Fruit fly (Drosophila melanogaster): ENCODE measurements around the gene Rab30.

The Rab30 gene

DNA sequence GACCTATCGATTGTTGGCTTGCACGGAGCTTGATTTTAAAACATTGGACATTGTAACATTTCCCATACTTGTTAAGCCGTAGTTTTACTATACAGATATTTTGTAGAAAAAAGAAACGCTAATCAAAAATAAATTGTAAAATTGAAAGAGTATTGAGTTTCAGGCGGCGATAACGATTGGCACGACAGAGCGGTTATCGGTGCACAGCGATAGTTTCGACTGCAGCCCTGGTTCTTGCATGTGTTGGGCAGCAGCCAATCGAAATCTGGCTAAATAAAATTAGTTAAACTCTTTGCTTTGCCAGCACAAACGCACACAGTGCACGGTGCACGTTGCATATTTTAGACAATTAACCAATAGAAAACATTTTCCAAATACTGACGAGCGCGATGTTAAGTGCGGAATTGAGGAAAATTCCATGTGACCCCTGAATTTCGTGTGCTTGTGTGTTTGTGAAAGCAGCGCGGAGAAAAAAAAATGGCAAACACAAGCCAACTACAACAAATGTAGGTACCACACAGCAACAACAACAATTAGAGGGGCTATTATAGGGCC is 5.4 kb upstream of the Rab30 start, which contains the start of gene milt:
TSS of gene milt (plus strand) at position 51 of the 555 bp plus-strand sequence.
- no peak for TF ChIP-seq Dll (optimal IDR thresholded peaks at IDR 0.05)
- TF ChIP-seq pan (optimal IDR thresholded peaks at IDR 0.05) = no peak
- peak in 1 of 2 experiments; percentile 37 for TF ChIP-seq EcR (GFP tag; optimal IDR thresholded peaks at IDR 0.05)
- no peak for TF ChIP-seq psq (optimal IDR thresholded peaks at IDR 0.05)
- TF ChIP-seq CG8478 (optimal IDR thresholded peaks at IDR 0.05) = peak; percentile 27
- no peak for TF ChIP-seq usp (GFP tag; optimal IDR thresholded peaks at IDR 0.05)

DNA sequence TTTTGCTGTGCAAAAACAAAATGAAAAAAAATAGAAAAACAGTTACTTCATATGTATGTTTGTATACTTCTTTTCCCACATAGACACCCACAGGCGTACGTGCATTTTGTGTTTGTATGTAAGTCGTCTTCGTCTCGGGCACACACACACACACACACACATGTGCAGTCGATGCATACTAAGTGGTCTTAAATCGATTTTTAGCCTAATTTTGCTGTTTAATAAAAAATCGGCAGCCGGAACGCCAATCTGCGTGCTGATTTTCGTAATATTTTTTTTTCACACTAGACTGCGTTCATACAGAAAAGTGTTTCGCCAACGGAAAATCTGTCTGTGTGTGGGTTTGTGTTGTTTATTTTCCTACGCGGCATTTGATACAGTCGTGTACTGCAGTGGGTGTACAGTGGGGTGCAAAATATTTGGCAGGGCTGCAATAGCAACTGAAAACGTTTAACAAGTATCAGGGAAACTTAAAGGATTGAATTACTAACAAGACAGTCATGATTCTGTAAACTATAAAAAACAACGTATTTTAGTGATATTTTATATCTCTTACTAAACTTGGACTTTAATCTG is 782 bp upstream of the Rab30 start:
- TF ChIP-seq usp (GFP tag; optimal IDR thresholded peaks at IDR 0.05) (no peak), psq (optimal IDR thresholded peaks at IDR 0.05) (no peak), pan (optimal IDR thresholded peaks at IDR 0.05) (no peak), CG8478 (optimal IDR thresholded peaks at IDR 0.05) (no peak), EcR (GFP tag; optimal IDR thresholded peaks at IDR 0.05) (no peak), Dll (optimal IDR thresholded peaks at IDR 0.05) (no peak)

DNA sequence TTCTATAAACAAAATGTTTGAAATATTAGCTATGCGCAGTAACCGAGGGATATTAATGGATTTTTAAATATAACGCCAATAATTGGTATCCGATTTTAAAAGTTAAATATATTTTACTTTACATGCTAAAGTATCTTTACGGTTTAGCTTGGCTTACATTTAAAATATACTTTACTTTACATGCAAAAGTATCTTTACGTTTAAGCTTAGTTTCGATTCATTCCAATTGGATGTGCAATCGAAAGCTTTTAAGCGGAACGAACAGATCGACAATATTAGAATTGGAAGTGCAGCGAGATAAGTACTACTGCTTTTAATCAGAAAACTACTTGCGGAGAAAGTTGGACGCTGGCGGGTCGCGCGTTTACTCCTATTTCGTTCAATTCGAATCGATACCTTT is 3.4 kb downstream of the Rab30 start:
- TF ChIP-seq Dll (optimal IDR thresholded peaks at IDR 0.05) = no peak
- TF ChIP-seq usp (GFP tag; optimal IDR thresholded peaks at IDR 0.05) = no peak
- TF ChIP-seq EcR (GFP tag; optimal IDR thresholded peaks at IDR 0.05) = no peak
- no peak for TF ChIP-seq pan (optimal IDR thresholded peaks at IDR 0.05)
- no peak for TF ChIP-seq psq (optimal IDR thresholded peaks at IDR 0.05)
- no peak for TF ChIP-seq CG8478 (optimal IDR thresholded peaks at IDR 0.05)

DNA sequence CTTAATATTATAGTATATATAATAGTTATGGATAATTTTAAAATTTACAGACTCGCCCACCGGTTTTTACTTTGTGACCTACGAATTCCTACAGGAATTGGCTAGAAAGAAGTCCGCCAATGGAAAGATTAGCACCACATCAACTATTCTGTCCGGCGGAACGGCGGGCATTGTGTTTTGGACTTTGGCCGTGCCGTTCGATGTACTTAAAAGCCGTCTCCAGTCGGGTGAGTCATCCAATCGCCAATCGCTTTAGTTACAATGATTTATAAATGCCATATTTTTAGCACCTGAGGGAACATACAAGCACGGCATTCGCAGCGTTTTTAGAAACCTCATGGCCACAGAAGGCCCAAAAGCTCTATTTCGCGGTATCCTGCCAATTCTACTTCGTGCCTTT is 4.0 kb downstream of the Rab30 start:
- TF ChIP-seq EcR (GFP tag; optimal IDR thresholded peaks at IDR 0.05) = no peak
- TF ChIP-seq CG8478 (optimal IDR thresholded peaks at IDR 0.05) = no peak
- TF ChIP-seq Dll (optimal IDR thresholded peaks at IDR 0.05) = no peak
- no peak for TF ChIP-seq psq (optimal IDR thresholded peaks at IDR 0.05)
- no peak for TF ChIP-seq usp (GFP tag; optimal IDR thresholded peaks at IDR 0.05)
- no peak for TF ChIP-seq pan (optimal IDR thresholded peaks at IDR 0.05)

DNA sequence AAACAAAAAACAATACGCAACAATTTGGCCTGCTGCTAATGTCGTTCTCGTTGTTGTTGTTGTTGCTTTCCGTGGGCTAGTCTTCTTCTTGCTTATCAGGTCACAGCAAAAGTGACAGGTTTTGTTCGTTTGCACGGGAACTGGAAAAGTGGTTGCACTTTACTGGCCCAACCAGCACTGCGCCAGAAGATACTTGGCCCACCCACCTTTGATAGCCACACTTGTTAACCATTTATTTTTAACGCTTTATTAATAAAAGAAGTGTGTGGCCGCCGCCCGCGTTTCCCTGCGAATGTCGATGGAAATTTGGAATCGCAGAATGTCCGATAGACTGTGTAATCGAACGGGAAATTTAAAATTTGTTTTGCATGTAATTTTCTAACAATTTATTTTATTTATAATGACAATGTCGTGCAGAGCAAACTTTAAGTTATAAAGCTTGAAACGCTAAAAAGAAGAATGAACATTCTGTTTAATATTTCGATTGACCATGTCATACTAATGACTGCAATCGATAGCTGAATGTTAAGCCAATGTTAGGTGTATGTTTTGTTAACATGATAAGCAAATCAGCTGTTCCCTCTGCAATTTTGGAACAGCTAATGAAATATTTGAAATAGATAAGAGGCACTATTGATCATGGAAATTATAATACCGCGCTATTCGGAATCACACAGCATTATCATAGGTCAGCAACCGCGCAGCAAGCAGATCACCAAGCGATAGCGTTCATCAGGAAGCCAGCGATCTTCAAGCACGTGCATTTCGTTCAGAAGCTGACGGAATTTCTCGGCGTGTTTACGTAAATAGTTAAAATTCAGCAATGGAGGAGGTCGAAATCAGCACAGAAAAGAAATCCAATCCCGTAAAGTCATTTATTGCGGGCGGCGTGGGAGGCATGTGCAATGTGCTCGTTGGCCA is 5.2 kb downstream of the Rab30 start, which contains the start of the genes CG31908 and MME1:
TSS of gene CG31908 (minus strand) at position 402 of the 921 bp plus-strand sequence.
TSS of gene MME1 (plus strand) at position 539 of the 921 bp plus-strand sequence.
- TF ChIP-seq pan (optimal IDR thresholded peaks at IDR 0.05) (no peak), Dll (optimal IDR thresholded peaks at IDR 0.05) (no peak), CG8478 (optimal IDR thresholded peaks at IDR 0.05) (no peak), usp (GFP tag; optimal IDR thresholded peaks at IDR 0.05) (no peak), EcR (GFP tag; optimal IDR thresholded peaks at IDR 0.05) (no peak), psq (optimal IDR thresholded peaks at IDR 0.05) (no peak)

DNA sequence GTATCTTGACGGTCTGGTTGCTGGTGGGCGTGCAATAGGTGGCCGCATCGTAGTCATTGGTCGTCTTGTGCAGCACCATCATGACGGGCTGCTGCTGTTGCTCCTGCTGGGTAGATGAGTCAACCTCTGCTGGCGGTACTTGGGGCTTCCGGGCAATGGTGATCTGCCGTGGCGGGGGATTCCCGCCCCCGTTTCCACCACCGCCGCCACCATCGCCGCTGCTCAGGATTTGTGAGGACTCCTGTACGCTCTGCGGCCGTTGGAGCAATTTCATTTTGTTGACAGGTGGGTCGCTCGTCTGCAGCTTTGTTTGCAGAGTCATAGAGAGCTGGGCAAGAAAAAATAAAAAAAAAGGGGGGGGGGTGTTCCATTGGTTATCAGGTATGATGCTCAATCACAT is 6.1 kb downstream of the Rab30 start:
- TF ChIP-seq CG8478 (optimal IDR thresholded peaks at IDR 0.05) = no peak
- no peak for TF ChIP-seq EcR (GFP tag; optimal IDR thresholded peaks at IDR 0.05)
- no peak for TF ChIP-seq usp (GFP tag; optimal IDR thresholded peaks at IDR 0.05)
- no peak for TF ChIP-seq Dll (optimal IDR thresholded peaks at IDR 0.05)
- TF ChIP-seq psq (optimal IDR thresholded peaks at IDR 0.05) = no peak

DNA sequence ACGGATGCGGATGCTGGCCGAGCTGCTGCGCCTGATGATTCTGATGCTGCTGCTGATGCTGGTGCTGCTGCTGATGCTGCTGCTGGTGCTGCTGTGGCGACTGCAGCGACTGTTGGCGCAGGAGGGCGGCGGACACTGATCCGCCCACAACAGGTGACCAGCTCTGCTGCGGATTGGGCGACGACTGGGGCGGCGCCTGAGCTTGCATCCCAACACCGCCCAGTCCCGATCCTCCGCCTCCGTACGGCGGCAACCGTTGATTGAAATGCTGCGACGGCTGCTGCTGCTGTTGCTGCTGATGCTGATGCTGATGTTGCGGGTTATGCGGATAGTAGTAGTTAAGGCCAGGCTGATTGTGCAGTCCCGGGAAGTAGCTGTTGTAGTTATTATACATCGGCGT is 7.2 kb downstream of the Rab30 start:
- TF ChIP-seq CG8478 (optimal IDR thresholded peaks at IDR 0.05) = no peak
- no peak for TF ChIP-seq Dll (optimal IDR thresholded peaks at IDR 0.05)
- no peak for TF ChIP-seq EcR (GFP tag; optimal IDR thresholded peaks at IDR 0.05)
- TF ChIP-seq psq (optimal IDR thresholded peaks at IDR 0.05) = no peak
- no peak for TF ChIP-seq pan (optimal IDR thresholded peaks at IDR 0.05)
- no peak for TF ChIP-seq usp (GFP tag; optimal IDR thresholded peaks at IDR 0.05)

DNA sequence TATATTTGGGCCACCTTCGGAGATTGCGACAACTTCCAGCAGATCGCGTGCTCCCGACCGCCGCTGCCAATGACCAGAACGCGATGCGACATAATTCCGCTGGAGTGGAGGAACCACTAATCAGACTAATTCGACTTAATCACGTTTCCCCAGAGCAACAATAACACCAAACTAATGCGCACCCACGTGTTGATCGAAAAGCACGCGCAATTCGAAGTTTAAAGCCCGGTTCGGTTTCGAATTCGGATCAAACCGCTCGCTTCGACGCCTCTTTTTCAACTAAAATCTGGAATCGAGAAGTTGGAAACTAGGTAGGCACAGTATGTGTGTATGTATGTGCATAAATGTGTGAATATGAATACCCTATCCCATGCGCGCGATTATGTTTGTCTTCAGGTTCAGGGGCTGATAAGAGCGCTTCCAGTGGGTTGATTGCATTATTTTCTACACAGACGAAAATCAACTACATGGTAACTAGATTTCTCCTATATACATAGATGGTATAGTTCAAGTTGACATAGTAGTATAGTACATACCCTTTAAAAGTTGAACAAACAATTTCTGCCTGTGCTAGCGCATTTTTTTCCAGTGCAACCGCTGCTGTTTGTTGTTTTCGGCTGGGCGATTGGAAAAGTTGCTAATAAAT is 8.7 kb downstream of the Rab30 start, which contains the start of gene Gart:
TSS of gene Gart (minus strand) at position 285 of the 646 bp plus-strand sequence.
- TF ChIP-seq pan (optimal IDR thresholded peaks at IDR 0.05) (no peak), CG8478 (optimal IDR thresholded peaks at IDR 0.05) (no peak), Dll (optimal IDR thresholded peaks at IDR 0.05) (no peak), usp (GFP tag; optimal IDR thresholded peaks at IDR 0.05) (no peak), EcR (GFP tag; optimal IDR thresholded peaks at IDR 0.05) (no peak), psq (optimal IDR thresholded peaks at IDR 0.05) (no peak)

DNA sequence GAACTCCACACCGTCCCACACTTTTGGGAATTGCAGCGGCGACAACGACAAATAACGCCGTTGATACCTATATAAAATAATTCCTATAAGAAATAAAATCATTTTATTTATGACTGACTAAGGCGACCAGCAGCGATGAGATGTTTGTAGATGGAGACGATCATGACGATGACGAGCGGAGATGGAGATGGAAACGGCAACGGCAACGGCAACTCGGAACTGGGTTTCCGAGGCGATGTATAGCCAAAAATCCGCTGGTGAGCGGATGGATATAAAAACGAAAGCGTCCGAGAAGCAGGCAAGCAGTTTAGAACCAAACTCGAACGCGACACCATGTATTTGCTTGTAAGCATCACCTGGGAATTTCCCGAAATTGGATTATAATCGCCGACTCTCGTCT is 11.0 kb downstream of the Rab30 start, which contains the start of gene Pcp:
TSS of gene Pcp (plus strand) at position 301 of the 400 bp plus-strand sequence.
- TF ChIP-seq pan (optimal IDR thresholded peaks at IDR 0.05) = no peak
- TF ChIP-seq Dll (optimal IDR thresholded peaks at IDR 0.05) = no peak
- TF ChIP-seq psq (optimal IDR thresholded peaks at IDR 0.05) = no peak
- no peak for TF ChIP-seq usp (GFP tag; optimal IDR thresholded peaks at IDR 0.05)
- TF ChIP-seq CG8478 (optimal IDR thresholded peaks at IDR 0.05) = no peak
- TF ChIP-seq EcR (GFP tag; optimal IDR thresholded peaks at IDR 0.05) = no peak

DNA sequence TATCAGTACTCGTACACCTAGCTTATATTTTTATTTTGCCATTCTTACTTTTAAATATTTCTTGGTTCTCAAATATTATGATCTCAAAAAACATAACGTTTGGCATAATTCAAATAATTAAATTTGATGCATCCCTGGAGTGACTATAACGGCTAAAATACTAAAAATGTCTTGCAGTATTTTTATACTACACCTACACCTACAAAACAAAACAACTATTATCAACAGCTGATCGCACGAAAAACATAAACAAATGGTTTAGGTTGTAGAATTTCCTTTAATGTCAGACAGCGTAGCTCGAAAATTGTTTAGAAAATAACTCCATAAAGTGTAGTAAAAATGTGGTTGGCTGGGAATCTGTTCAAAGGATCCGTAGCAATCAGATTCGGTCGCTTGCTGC is 19.2 kb downstream of the Rab30 start, which contains the start of gene CG43322:
TSS of gene CG43322 (plus strand) at position 240 of the 400 bp plus-strand sequence.
- TF ChIP-seq CG8478 (optimal IDR thresholded peaks at IDR 0.05) = no peak
- TF ChIP-seq psq (optimal IDR thresholded peaks at IDR 0.05) = no peak
- no peak for TF ChIP-seq EcR (GFP tag; optimal IDR thresholded peaks at IDR 0.05)
- no peak for TF ChIP-seq pan (optimal IDR thresholded peaks at IDR 0.05)
- no peak for TF ChIP-seq usp (GFP tag; optimal IDR thresholded peaks at IDR 0.05)
- TF ChIP-seq Dll (optimal IDR thresholded peaks at IDR 0.05) = no peak

DNA sequence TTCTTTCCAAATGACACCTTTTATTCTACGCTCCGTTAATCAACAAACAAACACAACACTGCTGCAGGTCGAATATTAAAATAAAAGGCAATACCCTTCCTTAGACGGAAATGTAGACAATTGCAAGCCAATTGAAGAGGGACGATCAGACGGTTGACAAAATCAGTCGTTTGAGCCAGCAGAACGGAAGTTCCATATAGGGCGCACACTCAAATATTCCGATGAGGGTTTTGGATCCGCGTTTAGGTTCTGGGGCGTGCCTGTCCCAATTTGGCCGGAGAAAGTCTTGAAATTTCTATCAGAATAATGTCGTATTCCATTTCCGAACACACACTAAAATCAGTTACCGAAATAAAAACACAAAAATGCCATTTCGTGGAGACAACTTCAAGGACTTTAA is 20.4 kb downstream of the Rab30 start, which contains the start of gene CG43321:
TSS of gene CG43321 (plus strand) at position 301 of the 400 bp plus-strand sequence.
- TF ChIP-seq CG8478 (optimal IDR thresholded peaks at IDR 0.05) (no peak), pan (optimal IDR thresholded peaks at IDR 0.05) (no peak), usp (GFP tag; optimal IDR thresholded peaks at IDR 0.05) (no peak), EcR (GFP tag; optimal IDR thresholded peaks at IDR 0.05) (no peak), psq (optimal IDR thresholded peaks at IDR 0.05) (no peak), Dll (optimal IDR thresholded peaks at IDR 0.05) (no peak)

All from whole organism.